Worm (Caenorhabditis elegans): Measurements from ENCODE around the gene dpf-5.

DNA sequence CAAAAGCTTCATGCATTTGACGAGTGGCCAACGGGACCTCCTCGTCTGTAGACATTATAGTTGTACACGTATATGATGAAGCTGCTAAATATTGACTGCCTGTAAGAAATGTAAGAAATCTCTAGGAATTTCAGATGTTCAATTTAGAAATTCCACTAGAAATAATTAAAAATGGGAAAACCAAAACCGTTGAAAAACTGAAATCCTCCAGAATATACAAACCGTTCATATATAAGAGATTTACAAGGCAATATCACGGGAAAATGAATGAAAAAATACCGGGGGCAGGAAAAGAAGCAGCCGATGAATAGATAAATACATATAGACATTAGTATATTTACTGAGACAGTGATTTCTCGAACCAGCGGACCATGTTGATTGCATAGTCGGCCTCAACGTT lies 3.9 kb downstream of the dpf-5 start, which contains the start of gene dpf-7:
- TF ChIP-seq attf-3 (GFP tag; conservative IDR thresholded peaks at IDR 0.05), result no peak
- TF ChIP-seq F57C9.4 (tag; optimal IDR thresholded peaks at IDR 0.05), result no peak
- TF ChIP-seq ets-4 (GFP tag; optimal IDR thresholded peaks at IDR 0.05), result no peak
- no peak for TF ChIP-seq snpc-4 (GFP tag; optimal IDR thresholded peaks at IDR 0.05)
- no peak for TF ChIP-seq snpc-4 (tag; optimal IDR thresholded peaks at IDR 0.05)
- TF ChIP-seq pbrm-1 (GFP tag; IDR thresholded peaks at IDR 0.05), result no peak
- TF ChIP-seq F37B4.10 (GFP tag; IDR thresholded peaks at IDR 0.05), result no peak
- no peak for TF ChIP-seq him-1 (tag; optimal IDR thresholded peaks at IDR 0.05)
- TF ChIP-seq madf-10 (tag; optimal IDR thresholded peaks at IDR 0.05), result no peak
- no peak for TF ChIP-seq tbp1 (GFP tag; optimal IDR thresholded peaks at IDR 0.05)
- TF ChIP-seq C17E4.6 (GFP tag; IDR thresholded peaks at IDR 0.05), result no peak
- no peak for TF ChIP-seq ceh-27 (GFP tag; optimal IDR thresholded peaks at IDR 0.05)
- TF ChIP-seq mxl-1 (tag; optimal IDR thresholded peaks at IDR 0.05), result no peak

Measured in whole organism, young adult.